Comparison of ENCODE assay signal across 5 fruit fly cellular contexts in the genomic region with DNA sequence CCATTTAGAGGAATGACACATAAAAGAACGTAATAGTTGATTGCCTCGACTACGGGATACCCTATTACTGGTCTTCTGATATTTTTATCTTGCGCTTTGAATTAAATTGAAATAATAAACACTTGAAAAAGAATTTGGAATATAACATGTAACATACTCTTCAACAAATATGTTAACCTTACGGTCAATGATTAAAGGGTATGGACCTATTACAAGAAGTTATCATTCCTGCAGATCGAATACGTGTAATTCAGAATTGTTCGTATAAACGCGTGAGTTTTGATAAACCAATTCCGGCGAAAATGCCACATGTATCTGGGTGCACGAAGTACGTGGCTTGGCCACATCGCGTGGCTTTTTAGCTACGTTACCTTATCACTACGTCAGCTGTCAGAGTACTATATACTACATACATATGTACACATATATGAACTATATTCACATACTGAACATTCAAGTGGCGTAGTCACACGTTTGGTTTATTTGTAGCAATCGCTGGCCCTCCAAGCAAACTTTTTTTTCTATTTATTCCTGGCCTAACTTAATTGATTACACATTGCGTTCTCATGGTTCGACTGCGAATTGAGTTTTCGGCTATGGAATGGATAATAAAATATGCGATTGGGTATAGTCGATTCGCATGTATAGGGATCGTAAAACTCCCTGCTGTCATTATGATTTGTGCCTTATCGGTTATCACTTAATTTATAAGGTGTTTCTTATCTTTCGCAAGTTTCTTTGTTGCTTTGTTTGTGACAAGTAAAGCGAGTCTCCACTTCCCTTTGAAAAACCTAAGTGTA.
TF ChIP-seq lines count a peak whose summit lies in the region.

No protein-coding gene starts in this region.

- no peak for TF ChIP-seq CTCF in whole organism, embryonic (GFP tag; optimal IDR thresholded peaks at IDR 0.05; lab: Kevin White, UChicago)

TF ChIP-seq in whole organism, adult, 20 proteins besides CTCF, POLR2A, EP300 and RAD21:
- TF ChIP-seq bab1 (GFP tag; optimal IDR thresholded peaks at IDR 0.05; lab: Kevin White, UChicago) (peak; percentile 90), tj (GFP tag; optimal IDR thresholded peaks at IDR 0.05; lab: Kevin White, UChicago) (no peak), CG1620 (GFP tag; optimal IDR thresholded peaks at IDR 0.05; lab: Kevin White, UChicago) (no peak), CG33017 (tag; optimal IDR thresholded peaks at IDR 0.05; lab: Kevin White, UChicago) (no peak), CG14711 (tag; optimal IDR thresholded peaks at IDR 0.05; lab: Kevin White, UChicago) (peak; percentile 60), ovo (GFP tag; optimal IDR thresholded peaks at IDR 0.05; lab: Kevin White, UChicago) (no peak), Crg-1 (GFP tag; optimal IDR thresholded peaks at IDR 0.05; lab: Kevin White, UChicago) (no peak), CG7101 (tag; optimal IDR thresholded peaks at IDR 0.05; lab: Kevin White, UChicago) (peak; percentile 55), Clk (GFP tag; optimal IDR thresholded peaks at IDR 0.05; lab: Kevin White, UChicago) (no peak), Mnt (GFP tag; optimal IDR thresholded peaks at IDR 0.05; lab: Kevin White, UChicago) (peak; percentile 42), kay (GFP tag; lab: Kevin White, UChicago; ENCODE audit: borderline replicate concordance) (peak; percentile 91), CG7045 (GFP tag; optimal IDR thresholded peaks at IDR 0.05; lab: Kevin White, UChicago) (no peak), cic (GFP tag; optimal IDR thresholded peaks at IDR 0.05; lab: Kevin White, UChicago) (peak; percentile 85), CG11617 (GFP tag; optimal IDR thresholded peaks at IDR 0.05; lab: Kevin White, UChicago) (peak; percentile 17)

TF ChIP-seq in whole organism, embryonic, 481 proteins besides CTCF, POLR2A, EP300 and RAD21 (continues in another document):
- no peak for TF ChIP-seq Bdp1 (GFP tag; optimal IDR thresholded peaks at IDR 0.05; lab: Kevin White, UChicago)
- no peak for TF ChIP-seq Hmx (GFP tag; optimal IDR thresholded peaks at IDR 0.05; lab: Kevin White, UChicago)
- TF ChIP-seq pan (optimal IDR thresholded peaks at IDR 0.05; lab: Kevin White, UChicago), result no peak
- peak in 1 of 2 experiments; percentile 79 for TF ChIP-seq pan (GFP tag; optimal IDR thresholded peaks at IDR 0.05 in 1 of 2, IDR thresholded peaks at IDR 0.05 in 1 of 2)
- TF ChIP-seq gcm2 (GFP tag; optimal IDR thresholded peaks at IDR 0.05; lab: Kevin White, UChicago), result peak; percentile 27
- no peak for TF ChIP-seq salm (tag; optimal IDR thresholded peaks at IDR 0.05; lab: Kevin White, UChicago)
- peak; percentile 20 for TF ChIP-seq CG10462 (GFP tag; optimal IDR thresholded peaks at IDR 0.05; lab: Kevin White, UChicago)
- TF ChIP-seq CG43689 (GFP tag; IDR thresholded peaks at IDR 0.05; lab: Robert Waterston, UW), result no peak
- no peak for TF ChIP-seq Sin3A (optimal IDR thresholded peaks at IDR 0.05; lab: Kevin White, UChicago)
- peak; percentile 32; the same call in 1 of the 2 replicates for TF ChIP-seq CG1024 (GFP tag; IDR thresholded peaks at IDR 0.05; lab: Robert Waterston, UW)
- peak; percentile 49 for TF ChIP-seq Sox100B (GFP tag; optimal IDR thresholded peaks at IDR 0.05; lab: Kevin White, UChicago)
- TF ChIP-seq slbo (GFP tag; IDR thresholded peaks at IDR 0.05; lab: Robert Waterston, UW), result peak; percentile 68
- peak; percentile 44 for TF ChIP-seq CG8924 (tag; optimal IDR thresholded peaks at IDR 0.05; lab: Kevin White, UChicago)
- TF ChIP-seq otp (GFP tag; IDR thresholded peaks at IDR 0.05; lab: Robert Waterston, UW), result peak; percentile 53; the same call in 1 of the 3 replicates
- TF ChIP-seq CG2202 (tag; optimal IDR thresholded peaks at IDR 0.05; lab: Kevin White, UChicago), result no peak
- TF ChIP-seq Xbp1 (GFP tag; optimal IDR thresholded peaks at IDR 0.05; lab: Kevin White, UChicago), result peak; percentile 51
- TF ChIP-seq lola (GFP tag; optimal IDR thresholded peaks at IDR 0.05; lab: Kevin White, UChicago), result peak in 1 of 3 experiments; percentile 46

TF ChIP-seq in whole organism, prepupa, 60 proteins besides CTCF, POLR2A, EP300 and RAD21 (continues in another document):
- TF ChIP-seq fkh (GFP tag; optimal IDR thresholded peaks at IDR 0.05; lab: Kevin White, UChicago), result no peak
- peak; percentile 41 for TF ChIP-seq CG6276 (GFP tag; optimal IDR thresholded peaks at IDR 0.05; lab: Kevin White, UChicago)
- TF ChIP-seq CG7368 (GFP tag; optimal IDR thresholded peaks at IDR 0.05; lab: Kevin White, UChicago), result peak; percentile 38
- TF ChIP-seq CG8632 (GFP tag; optimal IDR thresholded peaks at IDR 0.05; lab: Kevin White, UChicago), result peak; percentile 15
- peak; percentile 61 for TF ChIP-seq CG32006 (GFP tag; optimal IDR thresholded peaks at IDR 0.05; lab: Kevin White, UChicago)
- TF ChIP-seq Ets96B (tag; optimal IDR thresholded peaks at IDR 0.05; lab: Kevin White, UChicago), result peak; percentile 49
- TF ChIP-seq CG6163 (GFP tag; IDR thresholded peaks at IDR 0.05; lab: Robert Waterston, UW), result peak; percentile 70
- TF ChIP-seq svp (GFP tag; lab: Kevin White, UChicago), result peak; percentile 81
- TF ChIP-seq CG6808 (GFP tag; optimal IDR thresholded peaks at IDR 0.05; lab: Kevin White, UChicago), result peak; percentile 13
- peak; percentile 77 for TF ChIP-seq Eip93F (GFP tag; optimal IDR thresholded peaks at IDR 0.05; lab: Kevin White, UChicago)
- peak; percentile 63 for TF ChIP-seq Hr39 (GFP tag; optimal IDR thresholded peaks at IDR 0.05; lab: Kevin White, UChicago)
- peak; percentile 27 for TF ChIP-seq Blimp-1 (GFP tag; optimal IDR thresholded peaks at IDR 0.05; lab: Kevin White, UChicago)
- peak; percentile 40 for TF ChIP-seq CG6792 (GFP tag; optimal IDR thresholded peaks at IDR 0.05; lab: Kevin White, UChicago)
- no peak for TF ChIP-seq CG1621 (tag; optimal IDR thresholded peaks at IDR 0.05; lab: Kevin White, UChicago)
- no peak for TF ChIP-seq Hr38 (GFP tag; optimal IDR thresholded peaks at IDR 0.05; lab: Kevin White, UChicago)
- peak; percentile 53 for TF ChIP-seq CG34406 (GFP tag; optimal IDR thresholded peaks at IDR 0.05; lab: Kevin White, UChicago)
- TF ChIP-seq CG10669 (GFP tag; optimal IDR thresholded peaks at IDR 0.05; lab: Kevin White, UChicago), result peak; percentile 43
- peak; percentile 42 for TF ChIP-seq CG11762 (GFP tag; optimal IDR thresholded peaks at IDR 0.05; lab: Kevin White, UChicago; ENCODE audit: insufficient read depth)

TF ChIP-seq in whole organism, pupa, 21 proteins besides CTCF, POLR2A, EP300 and RAD21 (continues in another document):
- TF ChIP-seq CG12605 (GFP tag; IDR thresholded peaks at IDR 0.05; lab: Robert Waterston, UW), result no peak
- peak; percentile 21 for TF ChIP-seq CG15710 (tag; optimal IDR thresholded peaks at IDR 0.05; lab: Kevin White, UChicago)
- no peak for TF ChIP-seq fd96Ca (GFP tag; IDR thresholded peaks at IDR 0.05; lab: Robert Waterston, UW)
- TF ChIP-seq CG8301 (tag; optimal IDR thresholded peaks at IDR 0.05; lab: Kevin White, UChicago), result peak; percentile 53
- peak; percentile 51 for TF ChIP-seq Snoo (tag; optimal IDR thresholded peaks at IDR 0.05; lab: Kevin White, UChicago)
- TF ChIP-seq EcR (GFP tag; optimal IDR thresholded peaks at IDR 0.05; lab: Kevin White, UChicago), result peak; percentile 8
- TF ChIP-seq CG32121 (GFP tag; IDR thresholded peaks at IDR 0.05; lab: Robert Waterston, UW), result no peak; the same call in 1 of the 2 replicates
- peak; percentile 37 for TF ChIP-seq CG9948 (tag; optimal IDR thresholded peaks at IDR 0.05; lab: Kevin White, UChicago)
- peak; percentile 56 for TF ChIP-seq CG14655 (GFP tag; optimal IDR thresholded peaks at IDR 0.05; lab: Kevin White, UChicago)
- TF ChIP-seq CG13204 (GFP tag; optimal IDR thresholded peaks at IDR 0.05; lab: Kevin White, UChicago), result no peak
- TF ChIP-seq Pif1B (GFP tag; optimal IDR thresholded peaks at IDR 0.05; lab: Kevin White, UChicago), result peak; percentile 14
- TF ChIP-seq D1 (tag; optimal IDR thresholded peaks at IDR 0.05; lab: Kevin White, UChicago), result no peak
- TF ChIP-seq Pif1A (GFP tag; optimal IDR thresholded peaks at IDR 0.05; lab: Kevin White, UChicago), result peak; percentile 11
- TF ChIP-seq CG10348 (GFP tag; IDR thresholded peaks at IDR 0.05; lab: Robert Waterston, UW), result no peak
- peak; percentile 39 for TF ChIP-seq CG17806 (tag; optimal IDR thresholded peaks at IDR 0.05; lab: Kevin White, UChicago)
- no peak for TF ChIP-seq gl (tag; optimal IDR thresholded peaks at IDR 0.05; lab: Kevin White, UChicago)
- no peak for TF ChIP-seq rn (GFP tag; IDR thresholded peaks at IDR 0.05; lab: Robert Waterston, UW)
- TF ChIP-seq CG8159 (tag; optimal IDR thresholded peaks at IDR 0.05; lab: Kevin White, UChicago), result peak; percentile 58
- peak; percentile 35 for TF ChIP-seq CG34367 (tag; optimal IDR thresholded peaks at IDR 0.05; lab: Kevin White, UChicago)

TF ChIP-seq in whole organism, wandering third instar larva, 38 proteins besides CTCF, POLR2A, EP300 and RAD21:
- TF ChIP-seq OdsH (GFP tag; optimal IDR thresholded peaks at IDR 0.05; lab: Kevin White, UChicago), result peak; percentile 41
- no peak for TF ChIP-seq foxo (GFP tag; optimal IDR thresholded peaks at IDR 0.05; lab: Kevin White, UChicago)
- peak; percentile 39 for TF ChIP-seq rgr (GFP tag; optimal IDR thresholded peaks at IDR 0.05; lab: Kevin White, UChicago)
- TF ChIP-seq fru (GFP tag; optimal IDR thresholded peaks at IDR 0.05; lab: Kevin White, UChicago), result peak; percentile 30
- TF ChIP-seq woc (GFP tag; optimal IDR thresholded peaks at IDR 0.05; lab: Kevin White, UChicago), result peak; percentile 23
- peak; percentile 4 for TF ChIP-seq sv (GFP tag; optimal IDR thresholded peaks at IDR 0.05; lab: Kevin White, UChicago)
- peak; percentile 53 for TF ChIP-seq ey (GFP tag; optimal IDR thresholded peaks at IDR 0.05; lab: Kevin White, UChicago)
- peak; percentile 3 for TF ChIP-seq psq (GFP tag; optimal IDR thresholded peaks at IDR 0.05; lab: Kevin White, UChicago)
- TF ChIP-seq Hnf4 (GFP tag; optimal IDR thresholded peaks at IDR 0.05; lab: Kevin White, UChicago), result peak; percentile 19
- TF ChIP-seq h (GFP tag; optimal IDR thresholded peaks at IDR 0.05; lab: Kevin White, UChicago), result peak; percentile 24
- TF ChIP-seq dl (GFP tag; optimal IDR thresholded peaks at IDR 0.05; lab: Kevin White, UChicago; ENCODE audit: insufficient read depth in 1 of 2, partially characterized antibody in 2 of 2), result no peak
- no peak for TF ChIP-seq Jra (GFP tag; optimal IDR thresholded peaks at IDR 0.05; lab: Kevin White, UChicago)
- TF ChIP-seq br (GFP tag; optimal IDR thresholded peaks at IDR 0.05; lab: Kevin White, UChicago), result peak; percentile 23
- peak; percentile 78 for TF ChIP-seq CrebA (GFP tag; optimal IDR thresholded peaks at IDR 0.05; lab: Kevin White, UChicago; ENCODE audit: borderline replicate concordance)
- TF ChIP-seq Myc (optimal IDR thresholded peaks at IDR 0.05; lab: Kevin White, UChicago), result no peak
